Fruit fly (Drosophila melanogaster) S2 (cell line): Measurements from ENCODE around the gene Spn77Ba.

Source experiments
- CG8478 ChIP-seq: fragments of >200 bp; optimal IDR thresholded peaks from 2 replicates; lab custom pipeline; 2018
- CTCF ChIP-seq, 2 experiments: fragments of >200 bp; optimal IDR thresholded peaks; 2 replicates each; lab custom pipeline; 2018

DNA sequence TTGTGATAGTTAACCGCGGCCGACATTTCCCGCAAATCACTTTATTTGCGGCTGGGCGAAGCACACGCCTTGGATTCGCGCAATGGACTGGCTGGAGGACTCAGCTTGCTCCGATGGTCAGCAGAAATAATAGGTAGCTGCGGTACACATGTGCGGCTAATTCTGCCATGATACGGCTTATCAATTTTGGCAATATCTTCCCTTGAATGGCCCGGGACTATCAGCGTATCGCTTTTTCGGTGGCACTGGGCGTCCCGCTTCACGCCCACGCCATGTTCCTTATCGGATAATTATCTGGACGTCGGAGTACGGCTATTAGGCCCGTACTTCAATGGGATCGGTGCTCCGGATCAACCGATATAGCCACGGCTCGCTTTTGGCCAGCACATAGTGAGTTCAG is 49.1 kb downstream of the Spn77Ba start:
- TF ChIP-seq CTCF (optimal IDR thresholded peaks at IDR 0.05; lab: Kevin White, UChicago), result no peak
- no peak for TF ChIP-seq CG8478 (lab: Kevin White, UChicago)
